Fruit fly (Drosophila melanogaster): Measurements from ENCODE around the gene CG32576.
A peak's percentile ranks its signal among the peaks of the same experiment; 100 is the strongest.

The CG32576 gene

DNA sequence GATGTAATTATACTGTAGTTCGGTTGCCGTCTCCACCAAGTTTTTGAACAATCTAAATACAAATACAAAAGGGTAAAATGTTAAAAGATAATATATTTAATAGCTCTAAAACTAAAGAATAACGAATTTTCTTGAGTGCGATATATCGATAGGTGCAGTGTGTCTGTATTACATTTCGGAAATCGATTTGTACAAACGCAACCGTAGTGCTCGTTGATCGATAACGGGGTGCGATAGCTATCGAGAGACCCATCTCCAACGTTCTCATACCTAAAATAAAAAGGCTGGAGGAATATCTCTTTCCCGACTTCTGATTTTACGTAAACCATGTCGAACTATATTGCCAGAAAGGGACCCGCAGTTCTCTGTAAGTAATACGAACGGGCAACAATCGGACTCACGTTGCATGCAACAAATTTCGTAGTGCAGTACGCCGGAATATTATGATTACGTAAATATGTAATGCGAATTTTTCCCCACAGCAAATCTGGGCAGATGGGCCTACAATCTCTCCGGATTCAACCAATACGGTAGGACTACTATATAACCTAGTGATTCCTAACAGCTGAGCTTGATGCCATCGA lies 2.2 kb downstream of the CG32576 start, which contains the start of gene UQCR-14 (continued):
- TF ChIP-seq vvl (GFP tag; IDR thresholded peaks at IDR 0.05) (peak; percentile 39), CG7839 (tag; optimal IDR thresholded peaks at IDR 0.05) (no peak), grau (tag; optimal IDR thresholded peaks at IDR 0.05) (peak; percentile 53), vnd (GFP tag; IDR thresholded peaks at IDR 0.05; ENCODE audit: partially characterized antibody) (peak; percentile 96), hkb (optimal IDR thresholded peaks at IDR 0.05) (no peak), hkb (GFP tag; IDR thresholded peaks at IDR 0.05) (peak; percentile 18; the same call in 1 of the 2 replicates), zf30C (GFP tag; optimal IDR thresholded peaks at IDR 0.05) (peak; percentile 40), CG33213 (GFP tag; optimal IDR thresholded peaks at IDR 0.05) (peak; percentile 19), lov (optimal IDR thresholded peaks at IDR 0.05) (no peak), lov (GFP tag; IDR thresholded peaks at IDR 0.05) (no peak), CG4424 (GFP tag; optimal IDR thresholded peaks at IDR 0.05) (peak; percentile 28), CG11398 (GFP tag; optimal IDR thresholded peaks at IDR 0.05) (no peak), luna (GFP tag; optimal IDR thresholded peaks at IDR 0.05) (peak; percentile 9), HLHmδ (GFP tag; optimal IDR thresholded peaks at IDR 0.05) (no peak), pfk (GFP tag; optimal IDR thresholded peaks at IDR 0.05) (peak; percentile 65), CG4854 (GFP tag; optimal IDR thresholded peaks at IDR 0.05) (peak; percentile 38), CG34376 (GFP tag; optimal IDR thresholded peaks at IDR 0.05) (peak; percentile 25), insv (GFP tag; optimal IDR thresholded peaks at IDR 0.05) (peak in 1 of 2 experiments; percentile 2), MESR4 (GFP tag; optimal IDR thresholded peaks at IDR 0.05) (peak; percentile 93), bowl (GFP tag; IDR thresholded peaks at IDR 0.05) (no peak), Hand (GFP tag; optimal IDR thresholded peaks at IDR 0.05) (no peak), CG6272 (GFP tag; IDR thresholded peaks at IDR 0.05) (peak; percentile 44; the same call in 1 of the 2 replicates), CG4617 (GFP tag; optimal IDR thresholded peaks at IDR 0.05; ENCODE audit: borderline replicate concordance) (peak; percentile 57), CG11456 (GFP tag; IDR thresholded peaks at IDR 0.05) (peak; percentile 49; the same call in 1 of the 3 replicates), PHDP (tag; optimal IDR thresholded peaks at IDR 0.05) (no peak), Oaz (GFP tag; IDR thresholded peaks at IDR 0.05) (no peak), yki (optimal IDR thresholded peaks at IDR 0.05) (no peak), Poxn (GFP tag; IDR thresholded peaks at IDR 0.05) (no peak), CG14860 (GFP tag; IDR thresholded peaks at IDR 0.05; ENCODE audit: partially characterized antibody) (peak; percentile 96), Dek (tag; optimal IDR thresholded peaks at IDR 0.05) (peak; percentile 55), Lhr (GFP tag; optimal IDR thresholded peaks at IDR 0.05) (peak; percentile 66), CG11723 (GFP tag; optimal IDR thresholded peaks at IDR 0.05) (no peak), CG9727 (GFP tag; optimal IDR thresholded peaks at IDR 0.05) (no peak), CG2678 (tag; optimal IDR thresholded peaks at IDR 0.05) (no peak), Kr (GFP tag; optimal IDR thresholded peaks at IDR 0.05) (no peak), gce (GFP tag; IDR thresholded peaks at IDR 0.05) (no peak), BtbVII (GFP tag; optimal IDR thresholded peaks at IDR 0.05) (no peak), CG6765 (GFP tag; optimal IDR thresholded peaks at IDR 0.05) (no peak), row (GFP tag; IDR thresholded peaks at IDR 0.05) (peak; percentile 74), CG1647 (GFP tag; optimal IDR thresholded peaks at IDR 0.05) (no peak), HHEX (GFP tag; optimal IDR thresholded peaks at IDR 0.05) (no peak), CG4404 (GFP tag; IDR thresholded peaks at IDR 0.05) (no peak), CG10147 (GFP tag; optimal IDR thresholded peaks at IDR 0.05) (peak; percentile 17), CG2120 (GFP tag; optimal IDR thresholded peaks at IDR 0.05) (peak; percentile 56), sna (GFP tag; IDR thresholded peaks at IDR 0.05; ENCODE audit: partially characterized antibody) (peak; percentile 92), repo (GFP tag; optimal IDR thresholded peaks at IDR 0.05) (no peak), Fer1 (GFP tag; optimal IDR thresholded peaks at IDR 0.05) (peak; percentile 21), Doc3 (GFP tag; IDR thresholded peaks at IDR 0.05; ENCODE audit: partially characterized antibody) (peak; percentile 89), Hsf (GFP tag; optimal IDR thresholded peaks at IDR 0.05) (peak; percentile 34), CG6654 (GFP tag; optimal IDR thresholded peaks at IDR 0.05) (no peak), nmo (GFP tag; optimal IDR thresholded peaks at IDR 0.05) (peak; percentile 58)
